Worm (Caenorhabditis elegans): Measurements from ENCODE around the gene lido-14.

The lido-14 gene

ce11 chrII:3344917-3345316 lies 14.0 kb upstream of the lido-14 start, which contains the start of gene bath-28:
TSS of gene bath-28 (minus strand) at chrII:3344967.
- TF ChIP-seq spr-3 (GFP tag; optimal IDR thresholded peaks at IDR 0.05) (no peak), ceh-44 (GFP tag; IDR thresholded peaks at IDR 0.05) (no peak), nhr-41 (GFP tag; IDR thresholded peaks at IDR 0.05) (no peak), rbr-2 (tag; optimal IDR thresholded peaks at IDR 0.05) (no peak), pqm-1 (tag; optimal IDR thresholded peaks at IDR 0.05) (no peak), Y75B8A.6 (GFP tag; IDR thresholded peaks at IDR 0.05) (no peak), nhr-28 (tag; optimal IDR thresholded peaks at IDR 0.05) (no peak), madf-9 (GFP tag; conservative IDR thresholded peaks at IDR 0.05) (no peak)

ce11 chrII:3346328-3346780 lies 12.6 kb upstream of the lido-14 start, which contains the start of gene bath-30:
TSS of gene bath-30 (minus strand) at chrII:3346378.
- TF ChIP-seq mes-2 (tag; optimal IDR thresholded peaks at IDR 0.05; ENCODE audit: poor library complexity, severe bottlenecking) (no peak), lin-38 (GFP tag; IDR thresholded peaks at IDR 0.05) (0 out of 2 replicates have a peak, but pooled peaks have one; percentile 12)

ce11 chrII:3347940-3348610 lies 10.9 kb upstream of the lido-14 start, which contains the start of the genes F14D2.14 and bath-29:
TSS of gene F14D2.14 (minus strand) at chrII:3347990.
TSS of gene bath-29 (plus strand) at chrII:3348560.
- TF ChIP-seq aha-1 (tag) (peak; percentile 33), unc-130 (GFP tag; optimal IDR thresholded peaks at IDR 0.05) (no peak)

ce11 chrII:3349820-3350291 lies 9.1 kb upstream of the lido-14 start, which contains the start of gene F14D2.8:
TSS of gene F14D2.8 (minus strand) at chrII:3349870.
- TF ChIP-seq tag-97 (GFP tag; IDR thresholded peaks at IDR 0.05) (no peak), nhr-48 (tag; optimal IDR thresholded peaks at IDR 0.05) (no peak), lin-13 (GFP tag; optimal IDR thresholded peaks at IDR 0.05) (no peak), R02D3.7 (tag; optimal IDR thresholded peaks at IDR 0.05) (no peak), unc-39 (tag; optimal IDR thresholded peaks at IDR 0.05) (no peak), nhr-41 (GFP tag; IDR thresholded peaks at IDR 0.05) (no peak), ceh-32 (tag; optimal IDR thresholded peaks at IDR 0.05; ENCODE audit: poor library complexity) (no peak), dpl-1 (GFP tag; optimal IDR thresholded peaks at IDR 0.05) (no peak), jun-1 (tag; optimal IDR thresholded peaks at IDR 0.05) (no peak), F44E2.7 (GFP tag; IDR thresholded peaks at IDR 0.05) (no peak)

- TF ChIP-seq ama-1 (optimal IDR thresholded peaks at IDR 0.05) = no peak
- TF ChIP-seq mdl-1 (tag; optimal IDR thresholded peaks at IDR 0.05) = no peak
- no peak for TF ChIP-seq lir-3 (tag; optimal IDR thresholded peaks at IDR 0.05)
- TF ChIP-seq dmd-6 (GFP tag; IDR thresholded peaks at IDR 0.05) = no peak
- no peak for TF ChIP-seq F49E8.2 (tag; optimal IDR thresholded peaks at IDR 0.05; ENCODE audit: borderline replicate concordance)
Measured at ce11 chrII:3367100-3367499, 8.2 kb downstream of the lido-14 start, which contains the start of gene Y49F6C.6. TSS of gene Y49F6C.6 (minus strand) at chrII:3367200.

- TF ChIP-seq T26A8.4 (GFP tag; IDR thresholded peaks at IDR 0.05) (no peak), madf-9 (GFP tag; conservative IDR thresholded peaks at IDR 0.05) (no peak), mes-2 (tag; optimal IDR thresholded peaks at IDR 0.05; ENCODE audit: poor library complexity, severe bottlenecking) (no peak), nhr-28 (tag; optimal IDR thresholded peaks at IDR 0.05) (no peak), nhr-41 (GFP tag; IDR thresholded peaks at IDR 0.05) (no peak), mdt-29 (GFP tag; IDR thresholded peaks at IDR 0.05) (no peak), attf-4 (tag; optimal IDR thresholded peaks at IDR 0.05) (no peak), zfp-2 (tag; optimal IDR thresholded peaks at IDR 0.05) (no peak)
Measured at ce11 chrII:3368097-3368496, 9.2 kb downstream of the lido-14 start, which contains the start of gene Y49F6C.7. TSS of gene Y49F6C.7 (minus strand) at chrII:3368197.

All from whole organism, L4 larva.